Fruit fly (Drosophila melanogaster): Measurements from ENCODE around the gene RpS8.

Gene RpS8

dm6 chr3R:29835710-29836049, 25.7 kb upstream of the RpS8 start, which contains the start of gene Prtl99C:
Prtl99C (plus strand) TSS chr3R:29835950.
- TF ChIP-seq Dfd (GFP tag; optimal IDR thresholded peaks at IDR 0.05) (no peak), dmrt93B (GFP tag; optimal IDR thresholded peaks at IDR 0.05) (no peak), Abd-B (GFP tag; optimal IDR thresholded peaks at IDR 0.05) (no peak), psq (GFP tag; optimal IDR thresholded peaks at IDR 0.05) (no peak), fru (GFP tag; optimal IDR thresholded peaks at IDR 0.05) (no peak), HLH106 (tag; optimal IDR thresholded peaks at IDR 0.05) (no peak), Vsx2 (GFP tag; optimal IDR thresholded peaks at IDR 0.05; ENCODE audit: partially characterized antibody) (no peak), Hr78 (GFP tag; optimal IDR thresholded peaks at IDR 0.05) (no peak), GATAd (GFP tag; optimal IDR thresholded peaks at IDR 0.05) (no peak), dsf (GFP tag; optimal IDR thresholded peaks at IDR 0.05; ENCODE audit: borderline replicate concordance) (no peak), Jra (GFP tag; optimal IDR thresholded peaks at IDR 0.05) (no peak), CG32264 (GFP tag; optimal IDR thresholded peaks at IDR 0.05) (no peak), lola (GFP tag; optimal IDR thresholded peaks at IDR 0.05) (no peak), CrebA (GFP tag; optimal IDR thresholded peaks at IDR 0.05; ENCODE audit: borderline replicate concordance) (no peak)

DNA sequence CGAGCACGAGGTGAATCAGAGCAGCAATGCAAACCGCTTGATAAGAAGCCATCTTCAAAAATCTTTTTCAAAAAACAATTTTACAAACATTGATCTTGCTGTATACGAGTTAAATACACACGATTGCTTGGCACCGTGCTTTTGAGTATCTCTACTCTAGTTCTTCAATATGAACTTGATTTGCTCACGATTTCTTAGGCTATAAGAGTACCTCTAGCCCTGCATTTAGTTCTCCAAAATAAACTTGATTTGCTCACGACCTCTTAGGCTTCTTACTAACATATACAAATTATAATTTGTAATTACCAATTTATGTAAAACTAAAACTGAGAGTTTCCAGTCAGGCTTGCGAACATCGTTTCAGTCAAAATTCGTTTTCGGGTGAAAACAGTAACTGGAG, 25.2 kb upstream of the RpS8 start, which contains the start of gene CG42592:
Gene CG42592, minus strand, starts transcription at position 101 of the 400 bp plus-strand sequence.
- no peak for TF ChIP-seq Hnf4 (GFP tag; optimal IDR thresholded peaks at IDR 0.05)
- no peak for TF ChIP-seq psq (GFP tag; optimal IDR thresholded peaks at IDR 0.05)
- TF ChIP-seq sv (GFP tag; optimal IDR thresholded peaks at IDR 0.05): no peak
- TF ChIP-seq tai (GFP tag; optimal IDR thresholded peaks at IDR 0.05): no peak
- no peak for TF ChIP-seq pan (optimal IDR thresholded peaks at IDR 0.05)

DNA sequence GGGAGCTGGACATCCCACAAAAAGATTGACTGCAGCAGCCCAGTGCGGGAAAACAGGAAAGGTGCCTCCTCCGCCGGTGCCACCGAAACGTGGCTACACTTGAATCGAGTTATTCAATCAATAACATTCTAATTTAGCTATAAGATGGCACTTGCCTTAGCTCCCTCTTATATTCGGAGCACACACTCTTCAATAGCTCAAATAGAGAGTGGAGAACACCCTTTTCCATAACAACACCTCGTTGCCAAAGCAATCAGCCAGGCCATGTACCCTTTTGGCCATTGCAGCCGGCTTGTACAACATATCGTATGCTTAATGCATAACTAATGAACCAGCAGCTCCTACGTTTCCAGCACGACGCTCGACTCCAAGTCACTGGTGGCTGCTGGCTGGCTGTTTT, 23.6 kb upstream of the RpS8 start:
- TF ChIP-seq brk (GFP tag; optimal IDR thresholded peaks at IDR 0.05): no peak
- TF ChIP-seq N (GFP tag; optimal IDR thresholded peaks at IDR 0.05): no peak
- no peak for TF ChIP-seq dsf (GFP tag; optimal IDR thresholded peaks at IDR 0.05; ENCODE audit: borderline replicate concordance)
- no peak for TF ChIP-seq dmrt93B (GFP tag; optimal IDR thresholded peaks at IDR 0.05)
- TF ChIP-seq rgr (GFP tag; optimal IDR thresholded peaks at IDR 0.05): no peak
- no peak for TF ChIP-seq sv (GFP tag; optimal IDR thresholded peaks at IDR 0.05)
- TF ChIP-seq woc (GFP tag; optimal IDR thresholded peaks at IDR 0.05): no peak

DNA sequence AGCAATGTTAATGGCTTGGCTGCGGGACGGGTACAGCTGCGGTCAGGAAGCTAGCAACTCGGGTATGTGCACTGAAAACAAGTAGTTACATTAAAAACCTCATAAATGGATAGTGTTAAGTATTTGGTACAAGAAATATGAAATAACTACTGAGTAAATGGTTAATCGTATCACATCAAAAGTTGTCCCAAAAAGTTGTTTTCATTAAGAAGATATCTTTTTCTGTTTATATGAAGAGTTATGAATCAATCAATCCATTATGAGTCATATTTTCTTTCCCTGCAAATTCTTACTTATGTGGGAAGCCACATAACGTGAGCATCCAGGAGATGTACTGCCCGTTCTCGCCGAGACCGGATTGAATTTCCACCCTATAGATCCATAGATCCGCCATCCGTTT, 22.6 kb upstream of the RpS8 start:
- no peak for TF ChIP-seq Hr83 (GFP tag; optimal IDR thresholded peaks at IDR 0.05; ENCODE audit: poor library complexity, severe bottlenecking)
- no peak for TF ChIP-seq foxo (GFP tag; optimal IDR thresholded peaks at IDR 0.05)
- TF ChIP-seq h (GFP tag; optimal IDR thresholded peaks at IDR 0.05): no peak
- TF ChIP-seq woc (GFP tag; optimal IDR thresholded peaks at IDR 0.05): no peak
- TF ChIP-seq ey (GFP tag; optimal IDR thresholded peaks at IDR 0.05): no peak
- TF ChIP-seq Hnf4 (GFP tag; optimal IDR thresholded peaks at IDR 0.05): no peak
- no peak for TF ChIP-seq tai (GFP tag; optimal IDR thresholded peaks at IDR 0.05)
- TF ChIP-seq dl (GFP tag; optimal IDR thresholded peaks at IDR 0.05; ENCODE audit: insufficient read depth in 1 of 2, partially characterized antibody in 2 of 2): no peak
- no peak for TF ChIP-seq Sp1 (GFP tag; optimal IDR thresholded peaks at IDR 0.05)
- TF ChIP-seq N (GFP tag; optimal IDR thresholded peaks at IDR 0.05): no peak
- TF ChIP-seq CG32264 (GFP tag; optimal IDR thresholded peaks at IDR 0.05): no peak
- no peak for TF ChIP-seq jim (GFP tag; optimal IDR thresholded peaks at IDR 0.05)
- no peak for TF ChIP-seq Mio (GFP tag; optimal IDR thresholded peaks at IDR 0.05)
- TF ChIP-seq rgr (GFP tag; optimal IDR thresholded peaks at IDR 0.05): no peak
- no peak for TF ChIP-seq sage (GFP tag; optimal IDR thresholded peaks at IDR 0.05)
- TF ChIP-seq CrebA (GFP tag; optimal IDR thresholded peaks at IDR 0.05; ENCODE audit: borderline replicate concordance): no peak
- TF ChIP-seq CG9705 (GFP tag; optimal IDR thresholded peaks at IDR 0.05): no peak
- no peak for TF ChIP-seq HLH106 (tag; optimal IDR thresholded peaks at IDR 0.05)

DNA sequence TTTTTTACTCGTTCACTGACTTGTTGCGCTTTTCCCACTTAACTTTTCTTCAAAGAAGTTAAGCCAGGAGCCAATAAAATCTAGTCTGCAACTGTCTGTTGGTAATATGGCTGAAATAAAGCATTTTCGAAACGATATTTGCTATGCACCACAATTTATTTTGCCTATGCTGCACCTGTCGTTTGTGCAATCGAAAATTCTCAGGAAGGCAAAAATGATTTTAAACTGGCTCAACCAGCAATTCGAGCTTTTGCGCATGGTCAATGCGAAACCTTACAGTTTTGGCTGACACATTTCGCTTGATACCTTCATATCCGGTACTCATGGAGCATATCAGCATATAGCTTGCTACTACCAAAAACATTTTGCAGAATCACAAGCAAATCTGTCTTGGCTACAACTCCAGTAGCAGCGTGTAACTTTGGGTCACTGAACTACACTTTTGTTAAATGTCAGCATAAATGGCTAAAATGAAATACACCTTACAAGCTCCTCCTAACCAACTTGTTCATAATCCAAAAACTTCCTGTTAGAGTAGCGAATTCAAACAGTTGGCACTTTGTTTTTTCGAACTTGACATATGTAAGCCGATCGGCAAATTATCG, 21.6 kb upstream of the RpS8 start:
- TF ChIP-seq dmrt93B (GFP tag; optimal IDR thresholded peaks at IDR 0.05): no peak
- no peak for TF ChIP-seq CG9705 (GFP tag; optimal IDR thresholded peaks at IDR 0.05)
- TF ChIP-seq rgr (GFP tag; optimal IDR thresholded peaks at IDR 0.05): no peak
- no peak for TF ChIP-seq dl (GFP tag; optimal IDR thresholded peaks at IDR 0.05; ENCODE audit: insufficient read depth in 1 of 2, partially characterized antibody in 2 of 2)
- TF ChIP-seq Dfd (GFP tag; optimal IDR thresholded peaks at IDR 0.05): no peak
- TF ChIP-seq Hr83 (GFP tag; optimal IDR thresholded peaks at IDR 0.05; ENCODE audit: poor library complexity, severe bottlenecking): no peak

Measured in whole organism, wandering third instar larva.